Worm (Caenorhabditis elegans): ENCODE results near the gene srab-23.

The srab-23 gene

DNA sequence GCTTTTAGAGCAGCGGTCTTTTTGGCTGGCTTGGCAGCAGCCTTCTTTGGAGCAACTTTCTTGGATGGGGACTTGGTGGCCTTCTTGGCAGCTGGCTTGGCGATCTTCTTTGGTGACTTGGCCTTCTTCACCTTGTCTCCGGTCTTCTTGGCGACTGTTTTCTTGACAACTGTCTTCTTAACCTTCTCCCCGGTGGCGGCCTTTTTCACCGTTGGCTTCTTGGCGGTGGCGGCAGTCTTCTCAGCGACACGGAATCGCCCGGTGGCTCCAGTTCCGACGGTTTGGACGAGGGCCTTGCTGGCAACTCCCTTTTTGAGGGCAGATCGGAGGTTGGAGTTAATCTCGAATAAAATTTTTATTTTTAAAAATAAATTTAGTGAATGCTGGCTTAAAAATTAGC is 4.8 kb downstream of the srab-23 start:
- TF ChIP-seq nhr-84 (tag; optimal IDR thresholded peaks at IDR 0.05) (no peak), efl-1 (optimal IDR thresholded peaks at IDR 0.05) (no peak), efl-1 (GFP tag; optimal IDR thresholded peaks at IDR 0.05 in 1 of 2) (peak in 1 of 2 experiments; percentile 10)

DNA sequence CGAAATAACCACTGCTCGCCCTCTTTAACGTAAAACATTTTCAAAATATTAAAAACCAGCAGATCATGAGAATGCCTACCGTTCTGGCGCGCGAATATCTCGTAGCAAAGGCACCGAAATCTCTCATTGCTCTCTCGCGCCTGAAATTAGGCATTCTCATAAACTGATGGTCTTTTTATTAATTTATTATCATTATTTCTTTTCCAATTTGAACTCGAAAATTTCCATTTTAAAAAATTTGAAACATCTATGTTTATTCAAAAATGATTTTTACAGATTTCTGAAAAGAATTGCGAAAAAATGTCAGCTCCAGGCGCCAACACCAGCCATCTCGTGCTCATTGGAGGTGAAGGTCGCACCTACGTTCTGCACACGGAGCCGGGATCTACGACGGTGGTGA is 5.6 kb downstream of the srab-23 start, which contains the start of gene F59A7.12:
Gene F59A7.12 (plus strand): TSS at position 301 of the 400 bp plus-strand sequence.
- no peak for TF ChIP-seq zip-4 (GFP tag; optimal IDR thresholded peaks at IDR 0.05)
- TF ChIP-seq aly-2 (tag; optimal IDR thresholded peaks at IDR 0.05) = no peak
- no peak for TF ChIP-seq F16B12.6 (tag; optimal IDR thresholded peaks at IDR 0.05)
- TF ChIP-seq lin-13 (GFP tag; optimal IDR thresholded peaks at IDR 0.05) = no peak
- no peak for TF ChIP-seq nhr-19 (GFP tag; conservative IDR thresholded peaks at IDR 0.05)
- TF ChIP-seq lin-15B (tag; optimal IDR thresholded peaks at IDR 0.05) = no peak
- no peak for TF ChIP-seq unc-30 (tag; optimal IDR thresholded peaks at IDR 0.05)
- TF ChIP-seq alr-1 (tag; optimal IDR thresholded peaks at IDR 0.05; ENCODE audit: borderline replicate concordance) = no peak
- TF ChIP-seq jun-1 (tag; optimal IDR thresholded peaks at IDR 0.05) = no peak
- no peak for TF ChIP-seq ceh-82 (tag; optimal IDR thresholded peaks at IDR 0.05)
- no peak for TF ChIP-seq dsc-1 (tag; optimal IDR thresholded peaks at IDR 0.05)
- TF ChIP-seq ets-5 (GFP tag; IDR thresholded peaks at IDR 0.05) = no peak
- TF ChIP-seq unc-62 (GFP tag; optimal IDR thresholded peaks at IDR 0.05) = no peak
- no peak for TF ChIP-seq mab-9 (GFP tag; IDR thresholded peaks at IDR 0.05)

DNA sequence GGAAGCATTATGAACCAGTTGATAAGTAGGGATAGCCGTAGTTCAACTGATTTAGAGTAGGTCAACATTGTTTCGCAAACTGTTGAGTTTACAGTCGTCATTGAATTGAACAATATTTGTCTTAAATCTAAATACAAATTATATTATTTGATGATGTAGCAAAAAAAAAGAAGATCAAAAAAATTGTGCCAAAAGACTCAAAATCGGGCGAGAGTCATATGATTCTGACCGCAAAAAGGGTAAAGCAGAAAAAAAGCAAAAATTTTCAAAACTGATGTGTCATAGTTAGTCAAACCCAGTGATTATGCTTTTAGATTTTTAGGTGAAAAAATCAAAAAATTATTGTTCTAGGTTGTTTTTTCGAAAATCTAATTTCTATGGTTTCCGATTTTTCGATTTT is 7.7 kb downstream of the srab-23 start, which contains the start of gene srab-13:
Gene srab-13 (minus strand): TSS at position 101 of the 400 bp plus-strand sequence.
- TF ChIP-seq lin-39 (tag; optimal IDR thresholded peaks at IDR 0.05) = no peak
- TF ChIP-seq fos-1 (tag; optimal IDR thresholded peaks at IDR 0.05) = no peak
- no peak for TF ChIP-seq ceh-88 (GFP tag; IDR thresholded peaks at IDR 0.05)
- TF ChIP-seq elt-3 (tag; optimal IDR thresholded peaks at IDR 0.05) = no peak
- TF ChIP-seq ama-1 (optimal IDR thresholded peaks at IDR 0.05) = no peak
- TF ChIP-seq C04F5.9 (tag; optimal IDR thresholded peaks at IDR 0.05) = no peak
- TF ChIP-seq nhr-85 (tag) = no peak
- no peak for TF ChIP-seq snu-23 (GFP tag; optimal IDR thresholded peaks at IDR 0.05)
- TF ChIP-seq nhr-28 (tag; optimal IDR thresholded peaks at IDR 0.05) = no peak
- TF ChIP-seq aha-1 (tag; optimal IDR thresholded peaks at IDR 0.05) = no peak
- no peak for TF ChIP-seq zag-1 (tag; optimal IDR thresholded peaks at IDR 0.05)
- TF ChIP-seq nhr-12 (tag; optimal IDR thresholded peaks at IDR 0.05) = no peak
- TF ChIP-seq snpc-4 (tag; optimal IDR thresholded peaks at IDR 0.05) = no peak
- no peak for TF ChIP-seq ceh-90 (tag; optimal IDR thresholded peaks at IDR 0.05)
- no peak for TF ChIP-seq C34B4.2 (tag; optimal IDR thresholded peaks at IDR 0.05)
- TF ChIP-seq lin-15B (tag; optimal IDR thresholded peaks at IDR 0.05) = no peak
- TF ChIP-seq pag-3 (tag; optimal IDR thresholded peaks at IDR 0.05; ENCODE audit: borderline replicate concordance, insufficient read depth) = no peak
- TF ChIP-seq unc-30 (tag; optimal IDR thresholded peaks at IDR 0.05) = no peak
- TF ChIP-seq zip-4 (GFP tag; optimal IDR thresholded peaks at IDR 0.05) = no peak
- no peak for TF ChIP-seq lsy-2 (tag; optimal IDR thresholded peaks at IDR 0.05)

DNA sequence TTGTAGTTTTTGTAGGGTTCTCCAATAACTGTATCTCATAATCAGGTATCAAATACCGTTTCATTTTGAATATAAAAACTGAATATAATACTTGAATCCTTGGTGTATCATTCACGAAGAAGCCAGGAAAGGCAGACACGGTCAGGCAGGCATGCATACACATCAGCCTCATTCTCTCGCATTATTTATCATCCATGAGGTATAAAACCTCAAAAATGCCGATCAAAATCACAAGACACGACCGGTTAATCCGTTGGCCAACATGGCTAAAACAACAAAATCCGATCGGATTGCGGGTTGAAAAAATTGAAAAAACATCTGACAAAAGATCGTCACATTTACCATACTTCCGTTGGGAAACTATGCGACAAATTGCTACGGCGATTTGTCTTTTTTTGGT is 13.1 kb downstream of the srab-23 start, which contains the start of gene F59A7.5:
Gene F59A7.5 (plus strand): TSS at position 301 of the 400 bp plus-strand sequence.
- no peak for TF ChIP-seq efl-1 (optimal IDR thresholded peaks at IDR 0.05)
- no peak for TF ChIP-seq efl-1 (GFP tag; optimal IDR thresholded peaks at IDR 0.05 in 1 of 2)
- no peak for TF ChIP-seq nhr-85 (tag)
- TF ChIP-seq mef-2 (tag; optimal IDR thresholded peaks at IDR 0.05) = no peak
- no peak for TF ChIP-seq snu-23 (GFP tag; optimal IDR thresholded peaks at IDR 0.05)
- TF ChIP-seq ztf-4 (tag; optimal IDR thresholded peaks at IDR 0.05) = no peak

DNA sequence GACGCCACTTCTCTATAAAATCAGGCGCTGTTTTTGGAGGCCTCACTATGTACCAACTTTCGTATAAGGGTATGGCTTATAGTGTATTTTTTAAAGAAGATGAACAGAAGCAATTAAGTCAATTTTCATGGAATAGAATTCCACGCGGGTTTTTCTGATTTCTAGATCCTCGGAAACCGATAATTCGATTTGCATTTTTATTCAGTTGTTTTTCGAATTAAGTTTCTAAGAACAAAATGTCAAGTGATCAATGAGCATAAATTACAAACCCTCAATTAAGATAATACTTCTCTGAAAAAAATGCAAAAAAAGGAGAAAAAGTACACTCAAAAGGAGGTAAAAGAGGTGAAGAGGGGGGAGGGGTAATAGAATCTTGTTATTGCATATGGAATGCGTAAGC is 14.2 kb downstream of the srab-23 start:
- peak; percentile 50 for TF ChIP-seq nhr-47 (tag; optimal IDR thresholded peaks at IDR 0.05)
- no peak for TF ChIP-seq unc-86 (tag; optimal IDR thresholded peaks at IDR 0.05)
- peak; percentile 59 for TF ChIP-seq nhr-71 (tag; optimal IDR thresholded peaks at IDR 0.05)
- TF ChIP-seq tbx-2 (tag; optimal IDR thresholded peaks at IDR 0.05) = no peak
- TF ChIP-seq ztf-4 (tag; optimal IDR thresholded peaks at IDR 0.05) = no peak
- TF ChIP-seq fkh-8 (tag; optimal IDR thresholded peaks at IDR 0.05) = peak; percentile 59
- TF ChIP-seq aly-2 (tag; optimal IDR thresholded peaks at IDR 0.05) = no peak

Measured in whole organism, L1 larva.